Worm (Caenorhabditis elegans): Measurements from ENCODE around the gene srd-63.

srd-63 gene

ce11 chrV:16354675-16355074 is 39.0 kb downstream of the srd-63 start:
- no peak for TF ChIP-seq unc-62 (GFP tag; optimal IDR thresholded peaks at IDR 0.05)
- peak; percentile 35; the same call in 1 of the 2 replicates for TF ChIP-seq hmg-1.2 (GFP tag; IDR thresholded peaks at IDR 0.05)

- TF ChIP-seq nhr-27 (tag; optimal IDR thresholded peaks at IDR 0.05), result no peak
- no peak for TF ChIP-seq ccch-3 (GFP tag; optimal IDR thresholded peaks at IDR 0.05)
- TF ChIP-seq sdz-38 (tag; optimal IDR thresholded peaks at IDR 0.05), result no peak
- no peak for TF ChIP-seq F52B5.7 (tag; optimal IDR thresholded peaks at IDR 0.05)
- TF ChIP-seq F33H1.4 (GFP tag; IDR thresholded peaks at IDR 0.05), result no peak
- TF ChIP-seq ceh-91 (GFP tag; IDR thresholded peaks at IDR 0.05), result no peak
- 0 out of 2 replicates have a peak, but pooled peaks have one; percentile 7 for TF ChIP-seq dox-1 (GFP tag; IDR thresholded peaks at IDR 0.05)
- TF ChIP-seq ztf-6 (GFP tag; IDR thresholded peaks at IDR 0.05), result no peak
- no peak for TF ChIP-seq ztf-25 (GFP tag; IDR thresholded peaks at IDR 0.05)
- no peak for TF ChIP-seq die-1 (tag; optimal IDR thresholded peaks at IDR 0.05)
- TF ChIP-seq ztf-18 (tag; optimal IDR thresholded peaks at IDR 0.05), result no peak
- TF ChIP-seq zim-3 (tag; optimal IDR thresholded peaks at IDR 0.05), result no peak
- no peak for TF ChIP-seq nhr-120 (GFP tag; IDR thresholded peaks at IDR 0.05)
- TF ChIP-seq madf-3 (GFP tag; IDR thresholded peaks at IDR 0.05), result no peak
- no peak for TF ChIP-seq F49E8.2 (tag; optimal IDR thresholded peaks at IDR 0.05; ENCODE audit: insufficient read depth)
- no peak for TF ChIP-seq dpl-1 (GFP tag; optimal IDR thresholded peaks at IDR 0.05)
- TF ChIP-seq T26A5.8 (tag; optimal IDR thresholded peaks at IDR 0.05), result no peak
- TF ChIP-seq bed-2 (GFP tag; IDR thresholded peaks at IDR 0.05), result no peak
- TF ChIP-seq nfya-1 (tag; optimal IDR thresholded peaks at IDR 0.05; ENCODE audit: borderline replicate concordance, insufficient read depth), result no peak
- TF ChIP-seq bed-1 (GFP tag; IDR thresholded peaks at IDR 0.05), result no peak
- no peak for TF ChIP-seq nfya-2 (GFP tag; IDR thresholded peaks at IDR 0.05)
- TF ChIP-seq hlh-26 (GFP tag; conservative IDR thresholded peaks at IDR 0.05), result no peak
- TF ChIP-seq hsf-1 (GFP tag; IDR thresholded peaks at IDR 0.05), result no peak
- no peak; the same call in 1 of the 2 replicates for TF ChIP-seq lir-1 (GFP tag; conservative IDR thresholded peaks at IDR 0.05)
- no peak for TF ChIP-seq mxl-1 (tag; optimal IDR thresholded peaks at IDR 0.05)
- TF ChIP-seq unc-62 (GFP tag; optimal IDR thresholded peaks at IDR 0.05), result no peak
- TF ChIP-seq lin-54 (GFP tag; optimal IDR thresholded peaks at IDR 0.05), result peak; percentile 30
- TF ChIP-seq ekl-4 (GFP tag; IDR thresholded peaks at IDR 0.05), result no peak
- no peak for TF ChIP-seq D2030.7 (GFP tag; IDR thresholded peaks at IDR 0.05)
- no peak for TF ChIP-seq lag-1 (GFP tag; IDR thresholded peaks at IDR 0.05)
- TF ChIP-seq lin-40 (tag; optimal IDR thresholded peaks at IDR 0.05), result peak; percentile 6
- TF ChIP-seq sptf-2 (GFP tag; optimal IDR thresholded peaks at IDR 0.05), result no peak
- no peak for TF ChIP-seq F39B2.1 (GFP tag; IDR thresholded peaks at IDR 0.05)
- TF ChIP-seq snpc-3.4 (tag; optimal IDR thresholded peaks at IDR 0.05), result no peak
- TF ChIP-seq Y56A3A.18 (GFP tag; IDR thresholded peaks at IDR 0.05), result no peak
- TF ChIP-seq K11D2.4 (GFP tag; IDR thresholded peaks at IDR 0.05), result no peak
- TF ChIP-seq somi-1 (GFP tag; optimal IDR thresholded peaks at IDR 0.05), result peak; percentile 67
- TF ChIP-seq lsl-1 (GFP tag; optimal IDR thresholded peaks at IDR 0.05), result no peak
- no peak for TF ChIP-seq fkh-3 (tag; optimal IDR thresholded peaks at IDR 0.05)
- peak; percentile 73 for TF ChIP-seq attf-5 (GFP tag; optimal IDR thresholded peaks at IDR 0.05)
- TF ChIP-seq hlh-12 (tag; optimal IDR thresholded peaks at IDR 0.05), result no peak
- no peak for TF ChIP-seq nhr-179 (tag; optimal IDR thresholded peaks at IDR 0.05)
- no peak for TF ChIP-seq him-1 (tag; optimal IDR thresholded peaks at IDR 0.05)
- TF ChIP-seq aptf-2 (GFP tag; conservative IDR thresholded peaks at IDR 0.05), result no peak
- no peak for TF ChIP-seq ceh-79 (tag; optimal IDR thresholded peaks at IDR 0.05)
- no peak for TF ChIP-seq B0336.3 (GFP tag; IDR thresholded peaks at IDR 0.05)
- no peak for TF ChIP-seq madf-8 (GFP tag; conservative IDR thresholded peaks at IDR 0.05)
- TF ChIP-seq mes-4 (tag; optimal IDR thresholded peaks at IDR 0.05), result no peak
Observed at ce11 chrV:16352282-16352681, 41.3 kb downstream of the srd-63 start.
